Worm (Caenorhabditis elegans): ENCODE measurements around the gene R02E4.1.

ce11 chrX:4144136-4144781 is 39.9 kb upstream of the R02E4.1 start:
- peak; percentile 30 for TF ChIP-seq gmeb-1 (tag; optimal IDR thresholded peaks at IDR 0.05)
- no peak for TF ChIP-seq nhr-77 (tag; optimal IDR thresholded peaks at IDR 0.05)
- no peak for TF ChIP-seq dmd-4 (tag; optimal IDR thresholded peaks at IDR 0.05)
- no peak for TF ChIP-seq nhr-21 (tag; optimal IDR thresholded peaks at IDR 0.05)
